Worm (Caenorhabditis elegans): ENCODE measurements around the gene npl-4.2.
A peak's percentile ranks its signal among the peaks of the same experiment; 100 is the strongest.

Gene npl-4.2

ce11 chrII:5599326-5600044, 23.2 kb upstream of the npl-4.2 start, which contains the start of gene C17G10.10 (continued):
- TF ChIP-seq ceh-79 (tag; optimal IDR thresholded peaks at IDR 0.05), result no peak
- TF ChIP-seq efl-1 (GFP tag; optimal IDR thresholded peaks at IDR 0.05), result peak; percentile 21
- TF ChIP-seq him-1 (tag; optimal IDR thresholded peaks at IDR 0.05), result peak; percentile 94
- 0 out of 2 replicates have a peak, but pooled peaks have one; percentile 37 for TF ChIP-seq F39B2.1 (GFP tag; IDR thresholded peaks at IDR 0.05)
- TF ChIP-seq dpl-1 (GFP tag; optimal IDR thresholded peaks at IDR 0.05), result no peak
- TF ChIP-seq lir-1 (GFP tag; conservative IDR thresholded peaks at IDR 0.05), result no peak
- TF ChIP-seq pbrm-1 (GFP tag; IDR thresholded peaks at IDR 0.05), result peak; percentile 89
- TF ChIP-seq somi-1 (GFP tag; optimal IDR thresholded peaks at IDR 0.05), result no peak
- peak; percentile 34 for TF ChIP-seq tlf-1 (GFP tag; optimal IDR thresholded peaks at IDR 0.05)
- TF ChIP-seq B0261.1 (tag; optimal IDR thresholded peaks at IDR 0.05), result peak; percentile 9
- no peak for TF ChIP-seq T07F8.4 (tag; optimal IDR thresholded peaks at IDR 0.05)
- no peak for TF ChIP-seq ztf-28 (GFP tag; IDR thresholded peaks at IDR 0.05)
- peak; percentile 76 for TF ChIP-seq ZK185.1 (tag; optimal IDR thresholded peaks at IDR 0.05; ENCODE audit: poor library complexity, severe bottlenecking)
- peak; percentile 72 for TF ChIP-seq lsl-1 (GFP tag; optimal IDR thresholded peaks at IDR 0.05)
- peak; percentile 58 for TF ChIP-seq fkh-3 (tag; optimal IDR thresholded peaks at IDR 0.05)
- no peak for TF ChIP-seq B0035.1 (tag; optimal IDR thresholded peaks at IDR 0.05)
- no peak for TF ChIP-seq bed-2 (GFP tag; IDR thresholded peaks at IDR 0.05)
- no peak for TF ChIP-seq ceh-40 (GFP tag; IDR thresholded peaks at IDR 0.05)
- no peak for TF ChIP-seq mes-4 (tag; optimal IDR thresholded peaks at IDR 0.05)
- no peak for TF ChIP-seq cebp-1 (GFP tag; IDR thresholded peaks at IDR 0.05)
- no peak for TF ChIP-seq cebp-1 (tag; optimal IDR thresholded peaks at IDR 0.05)
- peak; percentile 97 for TF ChIP-seq snpc-4 (GFP tag; optimal IDR thresholded peaks at IDR 0.05)
- TF ChIP-seq snpc-4 (tag; optimal IDR thresholded peaks at IDR 0.05), result peak; percentile 98 to 99 (median 98)
- TF ChIP-seq sptf-2 (GFP tag; optimal IDR thresholded peaks at IDR 0.05), result no peak
- TF ChIP-seq akir-1 (GFP tag; optimal IDR thresholded peaks at IDR 0.05), result no peak
- no peak for TF ChIP-seq K11D2.4 (GFP tag; IDR thresholded peaks at IDR 0.05)
- no peak for TF ChIP-seq mxl-1 (tag; optimal IDR thresholded peaks at IDR 0.05)
- peak; percentile 90 for TF ChIP-seq hmg-1.2 (GFP tag; IDR thresholded peaks at IDR 0.05)
- 0 out of 2 replicates have a peak, but pooled peaks have one; percentile 13 for TF ChIP-seq madf-3 (GFP tag; IDR thresholded peaks at IDR 0.05)
- TF ChIP-seq T26A5.8 (tag; optimal IDR thresholded peaks at IDR 0.05), result no peak
- TF ChIP-seq aptf-2 (GFP tag; conservative IDR thresholded peaks at IDR 0.05), result no peak
- TF ChIP-seq bed-1 (GFP tag; IDR thresholded peaks at IDR 0.05), result no peak
- TF ChIP-seq F10E7.11 (tag; optimal IDR thresholded peaks at IDR 0.05), result no peak
- TF ChIP-seq ztf-26 (tag; optimal IDR thresholded peaks at IDR 0.05), result peak; percentile 21
- TF ChIP-seq attf-6 (GFP tag; IDR thresholded peaks at IDR 0.05), result peak; percentile 89
- TF ChIP-seq lin-54 (GFP tag; optimal IDR thresholded peaks at IDR 0.05), result peak; percentile 49
- no peak for TF ChIP-seq attf-3 (GFP tag; conservative IDR thresholded peaks at IDR 0.05)
- peak; percentile 83 for TF ChIP-seq ama-1 (optimal IDR thresholded peaks at IDR 0.05)
- no peak for TF ChIP-seq ama-1 (GFP tag; optimal IDR thresholded peaks at IDR 0.05)
- no peak for TF ChIP-seq ztf-3 (GFP tag; optimal IDR thresholded peaks at IDR 0.05)
- no peak for TF ChIP-seq K12H6.12 (tag; optimal IDR thresholded peaks at IDR 0.05)
- TF ChIP-seq F57A8.1 (GFP tag; optimal IDR thresholded peaks at IDR 0.05), result no peak
- no peak for TF ChIP-seq lsy-27 (tag; optimal IDR thresholded peaks at IDR 0.05; ENCODE audit: borderline replicate concordance, insufficient read depth)
- TF ChIP-seq nfyb-1 (GFP tag; IDR thresholded peaks at IDR 0.05), result peak; percentile 89
- TF ChIP-seq F55B11.4 (tag; optimal IDR thresholded peaks at IDR 0.05; ENCODE audit: borderline replicate concordance, insufficient read depth), result no peak
- peak; percentile 77 for TF ChIP-seq tbp1 (GFP tag; optimal IDR thresholded peaks at IDR 0.05)

All from whole organism, young adult.